Fruit fly (Drosophila melanogaster) whole organism, pupa: ENCODE data around the gene CG13476.

Experiments used
- CG10348 ChIP-seq: fragments of 200-800 bp; sonication (Bioruptor generic); IDR thresholded peaks from 2 replicates; pipeline ENCODE4 v1.3.6; 2022; ENCODE audit warnings: missing biosample characterization, missing genetic modification characterization
- CG13204 ChIP-seq: fragments of 200-800 bp; sonication (Bioruptor generic); optimal IDR thresholded peaks from 2 replicates; lab custom pipeline; 2018; ENCODE audit warnings: missing biosample characterization, mild to moderate bottlenecking, missing genetic modification characterization, moderate library complexity
- CG14655 ChIP-seq: fragments of 200-800 bp; sonication (Bioruptor generic); optimal IDR thresholded peaks from 3 replicates; lab custom pipeline; 2017; ENCODE audit warnings: mild to moderate bottlenecking, missing biosample characterization, missing genetic modification reagents, missing genetic modification characterization
- CG17806 ChIP-seq: fragments of 200-800 bp; sonication (Bioruptor generic); optimal IDR thresholded peaks from 2 replicates; lab custom pipeline; 2018; ENCODE audit warnings: missing biosample characterization, mild to moderate bottlenecking, missing genetic modification characterization, moderate library complexity
- CG32121 ChIP-seq: fragments of 200-800 bp; sonication (Bioruptor generic); IDR thresholded peaks from 2 replicates; pipeline ENCODE4 v1.3.6; 2022; ENCODE audit warnings: missing biosample characterization, missing genetic modification characterization
- CG34367 ChIP-seq: fragments of 200-800 bp; sonication (Bioruptor generic); optimal IDR thresholded peaks from 2 replicates; lab custom pipeline; 2018; ENCODE audit warnings: missing biosample characterization, mild to moderate bottlenecking, missing genetic modification characterization
- CG4496 ChIP-seq: fragments of 200-800 bp; sonication (Bioruptor generic); IDR thresholded peaks from 3 replicates; pipeline ENCODE4 v1.3.6; 2022; ENCODE audit warnings: missing biosample characterization, missing genetic modification characterization
- CG8159 ChIP-seq: fragments of 200-800 bp; sonication (Bioruptor generic); optimal IDR thresholded peaks from 3 replicates; lab custom pipeline; 2018; ENCODE audit warnings: missing biosample characterization, mild to moderate bottlenecking, missing genetic modification characterization, moderate library complexity
- EcR ChIP-seq: fragments of 200-800 bp; sonication (Bioruptor generic); optimal IDR thresholded peaks from 3 replicates; lab custom pipeline; 2019; ENCODE audit warnings: missing biosample characterization, missing genetic modification characterization, mild to moderate bottlenecking, moderate library complexity, missing genetic modification reagents
- Ets98B ChIP-seq: fragments of 200-800 bp; sonication (Bioruptor generic); IDR thresholded peaks from 2 replicates; pipeline ENCODE4 v1.3.6; 2022; ENCODE audit warnings: missing biosample characterization, missing genetic modification characterization
- Pif1B ChIP-seq: fragments of 200-800 bp; sonication (Bioruptor generic); optimal IDR thresholded peaks from 3 replicates; lab custom pipeline; 2016; ENCODE audit warnings: missing biosample characterization, missing genetic modification characterization
- Snoo ChIP-seq: fragments of 200-800 bp; sonication (Bioruptor generic); optimal IDR thresholded peaks from 3 replicates; lab custom pipeline; 2017; ENCODE audit warnings: missing biosample characterization, mild to moderate bottlenecking, missing genetic modification characterization, inconsistent platforms
- fd96Ca ChIP-seq: fragments of 200-800 bp; sonication (Bioruptor generic); IDR thresholded peaks from 3 replicates; pipeline ENCODE4 v1.3.6; 2022; ENCODE audit warnings: missing biosample characterization, missing genetic modification characterization
- gl ChIP-seq: fragments of 200-800 bp; sonication (Bioruptor generic); optimal IDR thresholded peaks from 2 replicates; lab custom pipeline; 2018; ENCODE audit warnings: missing biosample characterization, mild to moderate bottlenecking, missing genetic modification characterization

dm6 chr3L:14706461-14706880, 1.2 kb downstream of the CG13476 start:
- TF ChIP-seq Pif1B (GFP tag; lab: Kevin White, UChicago) (peak; percentile 41), CG8159 (no peak), fd96Ca (GFP tag; lab: Robert Waterston, UW) (no peak), CG13204 (no peak), CG32121 (GFP tag; lab: Robert Waterston, UW) (no peak), gl (tag; lab: Kevin White, UChicago) (no peak), CG4496 (GFP tag; lab: Robert Waterston, UW) (no peak), Ets98B (GFP tag; lab: Robert Waterston, UW) (no peak), EcR (GFP tag; lab: Kevin White, UChicago) (no peak), CG10348 (GFP tag; lab: Robert Waterston, UW) (no peak), CG14655 (GFP tag; lab: Kevin White, UChicago) (no peak), CG34367 (tag; lab: Kevin White, UChicago) (no peak), Snoo (tag; lab: Kevin White, UChicago) (no peak), CG17806 (tag; lab: Kevin White, UChicago) (no peak)
